Fruit fly (Drosophila melanogaster): ENCODE measurements around the gene Hmbs.
A peak's percentile ranks its signal among the peaks of the same experiment; 100 is the strongest.

Gene Hmbs

DNA sequence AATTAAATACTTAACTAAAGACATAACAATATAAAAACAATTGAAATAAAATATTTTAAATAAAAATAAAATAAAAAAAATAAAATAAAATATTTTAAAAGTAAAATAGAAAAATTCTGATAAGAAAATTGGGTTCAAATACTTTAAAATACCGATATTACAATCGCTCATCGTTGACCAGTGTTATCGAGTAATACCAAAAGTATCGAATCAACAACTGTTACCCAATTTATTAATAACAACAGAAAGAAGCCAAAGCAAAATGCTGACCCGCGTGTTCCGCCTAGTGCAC, 16.2 kb downstream of the Hmbs start, which contains the start of gene CG9166:
Gene CG9166, plus strand, starts transcription at position 193 of the 292 bp plus-strand sequence.
- TF ChIP-seq jim (GFP tag; optimal IDR thresholded peaks at IDR 0.05) (no peak), Hnf4 (GFP tag; optimal IDR thresholded peaks at IDR 0.05) (no peak), Sp1 (GFP tag; optimal IDR thresholded peaks at IDR 0.05) (no peak), fru (GFP tag; optimal IDR thresholded peaks at IDR 0.05) (no peak), brk (GFP tag; optimal IDR thresholded peaks at IDR 0.05) (no peak), dl (GFP tag; optimal IDR thresholded peaks at IDR 0.05; ENCODE audit: insufficient read depth in 1 of 2, partially characterized antibody in 2 of 2) (no peak), Rel (GFP tag; optimal IDR thresholded peaks at IDR 0.05) (no peak), Rel (tag; optimal IDR thresholded peaks at IDR 0.05) (no peak), h (GFP tag; optimal IDR thresholded peaks at IDR 0.05) (no peak), CG32264 (GFP tag; optimal IDR thresholded peaks at IDR 0.05) (no peak), psq (GFP tag; optimal IDR thresholded peaks at IDR 0.05) (no peak), CrebA (GFP tag; optimal IDR thresholded peaks at IDR 0.05; ENCODE audit: borderline replicate concordance) (no peak), usp (GFP tag; optimal IDR thresholded peaks at IDR 0.05) (no peak), tai (GFP tag; optimal IDR thresholded peaks at IDR 0.05) (no peak), OdsH (GFP tag; optimal IDR thresholded peaks at IDR 0.05) (no peak)

DNA sequence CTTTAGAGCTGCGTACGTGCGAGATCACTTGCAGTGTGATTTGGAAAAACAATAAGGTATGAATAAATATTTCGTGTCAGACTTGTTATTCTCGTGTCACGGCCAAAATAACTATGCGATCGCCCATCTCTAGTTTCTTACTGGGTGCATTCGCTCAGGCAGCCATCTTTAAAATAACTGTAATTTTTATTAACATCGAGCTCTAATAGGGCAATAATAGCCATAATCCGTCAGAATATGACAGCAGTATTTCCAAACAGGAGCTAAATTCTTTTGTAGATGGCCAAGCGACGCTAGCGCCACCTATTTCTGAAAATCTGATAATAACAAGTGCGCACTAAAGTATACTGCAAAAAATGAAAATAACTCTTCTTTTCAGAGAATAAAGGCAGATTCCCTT, 17.4 kb downstream of the Hmbs start:
- TF ChIP-seq CG32264 (GFP tag; optimal IDR thresholded peaks at IDR 0.05) (peak; percentile 2), Rel (GFP tag; optimal IDR thresholded peaks at IDR 0.05) (no peak), Rel (tag; optimal IDR thresholded peaks at IDR 0.05) (no peak), Hr78 (GFP tag; optimal IDR thresholded peaks at IDR 0.05) (no peak), sv (GFP tag; optimal IDR thresholded peaks at IDR 0.05) (peak; percentile 14), ey (GFP tag; optimal IDR thresholded peaks at IDR 0.05) (peak; percentile 7), fru (GFP tag; optimal IDR thresholded peaks at IDR 0.05) (peak; percentile 24), tai (GFP tag; optimal IDR thresholded peaks at IDR 0.05) (no peak), Dif (GFP tag; optimal IDR thresholded peaks at IDR 0.05; ENCODE audit: partially characterized antibody) (no peak), Abd-B (GFP tag; optimal IDR thresholded peaks at IDR 0.05) (no peak), Mio (GFP tag; optimal IDR thresholded peaks at IDR 0.05) (no peak), br (GFP tag; optimal IDR thresholded peaks at IDR 0.05) (peak; percentile 8), Sp1 (GFP tag; optimal IDR thresholded peaks at IDR 0.05) (no peak), jim (GFP tag; optimal IDR thresholded peaks at IDR 0.05) (no peak), OdsH (GFP tag; optimal IDR thresholded peaks at IDR 0.05) (peak; percentile 20), sage (GFP tag; optimal IDR thresholded peaks at IDR 0.05) (no peak), foxo (GFP tag; optimal IDR thresholded peaks at IDR 0.05) (peak in 1 of 2 experiments; percentile 45), CG9705 (GFP tag; optimal IDR thresholded peaks at IDR 0.05) (no peak), psq (GFP tag; optimal IDR thresholded peaks at IDR 0.05) (peak; percentile 12), HLH106 (tag; optimal IDR thresholded peaks at IDR 0.05) (peak; percentile 5), h (GFP tag; optimal IDR thresholded peaks at IDR 0.05) (peak; percentile 46), N (GFP tag; optimal IDR thresholded peaks at IDR 0.05) (no peak), dsf (GFP tag; optimal IDR thresholded peaks at IDR 0.05; ENCODE audit: borderline replicate concordance) (no peak), Jra (GFP tag; optimal IDR thresholded peaks at IDR 0.05) (peak; percentile 1), usp (GFP tag; optimal IDR thresholded peaks at IDR 0.05) (no peak), brk (GFP tag; optimal IDR thresholded peaks at IDR 0.05) (peak; percentile 25), Myc (optimal IDR thresholded peaks at IDR 0.05) (peak; percentile 56), Hr83 (GFP tag; optimal IDR thresholded peaks at IDR 0.05; ENCODE audit: poor library complexity, severe bottlenecking) (no peak), Dfd (GFP tag; optimal IDR thresholded peaks at IDR 0.05) (no peak), lola (GFP tag; optimal IDR thresholded peaks at IDR 0.05) (no peak), woc (GFP tag; optimal IDR thresholded peaks at IDR 0.05) (peak; percentile 11), dl (GFP tag; optimal IDR thresholded peaks at IDR 0.05; ENCODE audit: insufficient read depth in 1 of 2, partially characterized antibody in 2 of 2) (no peak), pan (optimal IDR thresholded peaks at IDR 0.05) (no peak), rgr (GFP tag; optimal IDR thresholded peaks at IDR 0.05) (peak; percentile 46)

DNA sequence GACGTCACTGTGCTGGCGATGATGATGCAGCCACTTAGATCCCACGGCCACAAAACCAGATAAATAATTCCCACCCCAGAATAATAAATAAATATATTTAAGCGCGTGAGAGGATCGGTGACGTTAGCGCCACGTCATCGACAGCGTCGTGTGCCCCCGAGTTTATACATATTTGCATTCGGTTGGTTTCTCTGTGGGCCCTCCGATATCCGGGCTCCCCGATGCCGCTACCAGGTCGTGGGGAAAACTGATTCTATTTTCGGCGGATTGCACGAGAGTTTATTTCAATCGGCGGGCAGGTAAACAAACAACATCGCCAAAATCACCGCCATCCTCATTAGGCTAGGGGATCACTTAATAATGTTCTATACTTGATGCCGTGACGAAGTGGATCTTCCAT, 19.5 kb downstream of the Hmbs start:
- TF ChIP-seq jim (GFP tag; optimal IDR thresholded peaks at IDR 0.05) (no peak), Hnf4 (GFP tag; optimal IDR thresholded peaks at IDR 0.05) (no peak), psq (GFP tag; optimal IDR thresholded peaks at IDR 0.05) (no peak), Mio (GFP tag; optimal IDR thresholded peaks at IDR 0.05) (no peak), GATAd (GFP tag; optimal IDR thresholded peaks at IDR 0.05) (no peak), tai (GFP tag; optimal IDR thresholded peaks at IDR 0.05) (no peak), dsf (GFP tag; optimal IDR thresholded peaks at IDR 0.05; ENCODE audit: borderline replicate concordance) (no peak), Abd-B (GFP tag; optimal IDR thresholded peaks at IDR 0.05) (no peak), CrebA (GFP tag; optimal IDR thresholded peaks at IDR 0.05; ENCODE audit: borderline replicate concordance) (no peak), usp (GFP tag; optimal IDR thresholded peaks at IDR 0.05) (no peak), Jra (GFP tag; optimal IDR thresholded peaks at IDR 0.05) (no peak), h (GFP tag; optimal IDR thresholded peaks at IDR 0.05) (no peak), Vsx2 (GFP tag; optimal IDR thresholded peaks at IDR 0.05; ENCODE audit: partially characterized antibody) (no peak), Sp1 (GFP tag; optimal IDR thresholded peaks at IDR 0.05) (no peak), Myc (optimal IDR thresholded peaks at IDR 0.05) (no peak), OdsH (GFP tag; optimal IDR thresholded peaks at IDR 0.05) (no peak), foxo (GFP tag; optimal IDR thresholded peaks at IDR 0.05) (no peak), Hr83 (GFP tag; optimal IDR thresholded peaks at IDR 0.05; ENCODE audit: poor library complexity, severe bottlenecking) (no peak), pan (optimal IDR thresholded peaks at IDR 0.05) (no peak), sv (GFP tag; optimal IDR thresholded peaks at IDR 0.05) (no peak)

Data from whole organism, wandering third instar larva.